Worm (Caenorhabditis elegans): ENCODE measurements around the gene bgnt-1.3.

- TF ChIP-seq nhr-11 (tag; optimal IDR thresholded peaks at IDR 0.05) (no peak), sma-9 (GFP tag; optimal IDR thresholded peaks at IDR 0.05) (no peak), sma-9 (tag; optimal IDR thresholded peaks at IDR 0.05) (no peak), dmd-4 (tag; optimal IDR thresholded peaks at IDR 0.05) (no peak), ztf-11 (tag; optimal IDR thresholded peaks at IDR 0.05) (no peak), unc-62 (GFP tag; optimal IDR thresholded peaks at IDR 0.05) (no peak), lin-13 (GFP tag; optimal IDR thresholded peaks at IDR 0.05) (no peak), ama-1 (optimal IDR thresholded peaks at IDR 0.05) (no peak), peb-1 (tag; optimal IDR thresholded peaks at IDR 0.05) (no peak), ceh-16 (tag; optimal IDR thresholded peaks at IDR 0.05) (no peak)
These were observed 2.6 kb downstream of the bgnt-1.3 start, which contains the start of gene gcy-20 for ce11 chrV:16253687-16254086.

All from whole organism, L2 larva.